Fruit fly (Drosophila melanogaster) whole organism, prepupa: ENCODE results near the gene CG11811.

Experiments used
- Blimp-1 ChIP-seq: fragments of 200-800 bp; sonication (Bioruptor generic); optimal IDR thresholded peaks from 3 replicates; lab custom pipeline; 2017; ENCODE audit warnings: missing biosample characterization, missing genetic modification characterization, mild to moderate bottlenecking, moderate library complexity, missing genetic modification reagents
- CG10631 ChIP-seq: fragments of 200-800 bp; sonication (Bioruptor generic); optimal IDR thresholded peaks from 2 replicates; lab custom pipeline; 2016; ENCODE audit warnings: missing biosample characterization, missing genetic modification characterization
- CG10669 ChIP-seq: fragments of 200-800 bp; sonication (Bioruptor generic); optimal IDR thresholded peaks from 3 replicates; lab custom pipeline; 2018; ENCODE audit warnings: missing biosample characterization, mild to moderate bottlenecking, missing genetic modification characterization, moderate library complexity
- CG11294 ChIP-seq: fragments of 200-800 bp; sonication (Bioruptor generic); IDR thresholded peaks from 2 replicates; pipeline ENCODE4 v1.3.6; 2022; ENCODE audit warnings: missing biosample characterization, missing genetic modification characterization
- CG11902 ChIP-seq: fragments of 200-800 bp; sonication (Bioruptor generic); optimal IDR thresholded peaks from 3 replicates; lab custom pipeline; 2016; ENCODE audit warnings: missing biosample characterization, missing genetic modification characterization
- CG15336 ChIP-seq: fragments of 200-800 bp; sonication (Bioruptor generic); IDR thresholded peaks from 2 replicates; pipeline ENCODE4 v1.3.6; 2022; ENCODE audit warnings: missing biosample characterization, missing genetic modification characterization
- CG3032 ChIP-seq: fragments of 200-800 bp; optimal IDR thresholded peaks from 2 replicates; lab custom pipeline; 2019; ENCODE audit warnings: missing biosample characterization, mild to moderate bottlenecking, missing genetic modification characterization, moderate library complexity
- CG32006 ChIP-seq: fragments of 200-800 bp; sonication (Bioruptor generic); optimal IDR thresholded peaks from 3 replicates; lab custom pipeline; 2017; ENCODE audit warnings: missing biosample characterization, mild to moderate bottlenecking, missing genetic modification characterization
- CG34406 ChIP-seq: fragments of 200-800 bp; sonication (Bioruptor generic); optimal IDR thresholded peaks from 3 replicates; lab custom pipeline; 2016; ENCODE audit warnings: missing biosample characterization, missing genetic modification characterization
- CG3919 ChIP-seq: fragments of 200-800 bp; sonication (Bioruptor generic); optimal IDR thresholded peaks from 3 replicates; lab custom pipeline; 2016; ENCODE audit warnings: missing biosample characterization, missing genetic modification characterization
- CG4318 ChIP-seq: fragments of 200-800 bp; sonication (Bioruptor generic); optimal IDR thresholded peaks from 3 replicates; lab custom pipeline; 2017; ENCODE audit warnings: missing biosample characterization, mild to moderate bottlenecking, missing genetic modification characterization
- CG6276 ChIP-seq: fragments of 200-800 bp; sonication (Bioruptor generic); optimal IDR thresholded peaks from 2 replicates; lab custom pipeline; 2017; ENCODE audit warnings: missing biosample characterization, mild to moderate bottlenecking, missing genetic modification characterization
- CG6808 ChIP-seq: fragments of 200-800 bp; sonication (Bioruptor generic); optimal IDR thresholded peaks from 3 replicates; lab custom pipeline; 2017; ENCODE audit warnings: missing biosample characterization, missing genetic modification characterization, mild to moderate bottlenecking, moderate library complexity, missing genetic modification reagents
- CG6854 ChIP-seq: fragments of 200-800 bp; sonication (Bioruptor generic); optimal IDR thresholded peaks from 2 replicates; lab custom pipeline; 2017; ENCODE audit warnings: missing biosample characterization, mild to moderate bottlenecking, missing genetic modification characterization
- CG7368 ChIP-seq: fragments of 200-800 bp; sonication (Bioruptor generic); optimal IDR thresholded peaks from 3 replicates; lab custom pipeline; 2016; ENCODE audit warnings: missing biosample characterization, missing genetic modification characterization
- CG8119 ChIP-seq: fragments of 200-800 bp; sonication (Bioruptor generic); IDR thresholded peaks from 3 replicates; pipeline ENCODE4 v1.3.6; 2022; ENCODE audit warnings: missing biosample characterization, missing genetic modification characterization
- CG8319 ChIP-seq: fragments of 200-800 bp; sonication (Bioruptor generic); optimal IDR thresholded peaks from 3 replicates; lab custom pipeline; 2016; ENCODE audit warnings: missing biosample characterization, missing genetic modification characterization
- CG8632 ChIP-seq: fragments of 200-800 bp; sonication (Bioruptor generic); optimal IDR thresholded peaks from 3 replicates; lab custom pipeline; 2016; ENCODE audit warnings: missing biosample characterization, missing genetic modification characterization
- CG9139 ChIP-seq: fragments of 200-800 bp; sonication (Bioruptor generic); optimal IDR thresholded peaks from 3 replicates; lab custom pipeline; 2017; ENCODE audit warnings: missing biosample characterization, mild to moderate bottlenecking, missing genetic modification characterization
- Eip75B ChIP-seq: fragments of 200-800 bp; sonication (Bioruptor generic); optimal IDR thresholded peaks from 3 replicates; lab custom pipeline; 2016; ENCODE audit warnings: missing biosample characterization, missing genetic modification characterization
- Eip78C ChIP-seq: fragments of 200-800 bp; sonication (Bioruptor generic); peaks from one replicate; lab custom pipeline; 2016; ENCODE audit warnings: missing biosample characterization, missing genetic modification characterization
- Eip93F ChIP-seq: fragments of 200-800 bp; sonication (Bioruptor generic); optimal IDR thresholded peaks from 2 replicates; lab custom pipeline; 2016; ENCODE audit warnings: missing biosample characterization, mild to moderate bottlenecking, missing genetic modification characterization
- Ets21C ChIP-seq: fragments of 200-800 bp; sonication (Bioruptor generic); optimal IDR thresholded peaks from 3 replicates; lab custom pipeline; 2016; ENCODE audit warnings: missing biosample characterization, missing genetic modification characterization
- Ets96B ChIP-seq: fragments of 200-800 bp; optimal IDR thresholded peaks from 2 replicates; lab custom pipeline; 2019; ENCODE audit warnings: missing biosample characterization, mild to moderate bottlenecking, missing genetic modification characterization, moderate library complexity
- Gug ChIP-seq: fragments of 200-800 bp; sonication (Bioruptor generic); IDR thresholded peaks from 2 replicates; pipeline ENCODE4 v1.3.6; 2022; ENCODE audit warnings: missing biosample characterization, missing genetic modification characterization
- Hr39 ChIP-seq: fragments of 200-800 bp; sonication (Bioruptor generic); optimal IDR thresholded peaks from 2 replicates; lab custom pipeline; 2016; ENCODE audit warnings: missing biosample characterization, missing genetic modification characterization
- Hr4 ChIP-seq: fragments of 200-800 bp; sonication (Bioruptor generic); optimal IDR thresholded peaks from 3 replicates; lab custom pipeline; 2016; ENCODE audit warnings: missing biosample characterization, missing genetic modification characterization
- Lpt ChIP-seq: fragments of 200-800 bp; sonication (Bioruptor generic); optimal IDR thresholded peaks from 3 replicates; lab custom pipeline; 2016; ENCODE audit warnings: missing biosample characterization, missing genetic modification characterization
- Met ChIP-seq: fragments of 200-800 bp; sonication (Bioruptor generic); optimal IDR thresholded peaks from 3 replicates; lab custom pipeline; 2016; ENCODE audit warnings: missing biosample characterization, missing genetic modification characterization
- OdsH ChIP-seq: fragments of 200-800 bp; sonication (Bioruptor generic); optimal IDR thresholded peaks from 3 replicates; lab custom pipeline; 2016; ENCODE audit warnings: missing biosample characterization, missing genetic modification characterization
- Smox ChIP-seq: fragments of 200-800 bp; sonication (Bioruptor generic); optimal IDR thresholded peaks from 3 replicates; lab custom pipeline; 2016; ENCODE audit warnings: missing biosample characterization, missing genetic modification characterization
- Sox102F ChIP-seq: fragments of 200-800 bp; sonication (Bioruptor generic); optimal IDR thresholded peaks from 2 replicates; lab custom pipeline; 2016; ENCODE audit warnings: missing biosample characterization, mild to moderate bottlenecking, missing genetic modification characterization
- Sox14 ChIP-seq: fragments of 200-800 bp; sonication (Bioruptor generic); optimal IDR thresholded peaks from 3 replicates; lab custom pipeline; 2016; ENCODE audit warnings: missing biosample characterization, missing genetic modification characterization
- Sox15 ChIP-seq: fragments of 200-800 bp; sonication (Bioruptor generic); optimal IDR thresholded peaks from 3 replicates; lab custom pipeline; 2016; ENCODE audit warnings: missing biosample characterization, missing genetic modification characterization
- acj6 ChIP-seq: fragments of 200-800 bp; sonication (Bioruptor generic); optimal IDR thresholded peaks from 3 replicates; lab custom pipeline; 2016; ENCODE audit warnings: missing biosample characterization, missing genetic modification characterization
- cyc ChIP-seq: fragments of 200-800 bp; sonication (Bioruptor generic); optimal IDR thresholded peaks from 3 replicates; lab custom pipeline; 2016; ENCODE audit warnings: missing biosample characterization, missing genetic modification characterization
- dac ChIP-seq: fragments of 200-800 bp; sonication (Bioruptor generic); optimal IDR thresholded peaks from 2 replicates; lab custom pipeline; 2017; ENCODE audit warnings: missing biosample characterization, mild to moderate bottlenecking, missing genetic modification characterization
- dsx ChIP-seq: fragments of 200-800 bp; optimal IDR thresholded peaks from 3 replicates; lab custom pipeline; 2019; ENCODE audit warnings: missing biosample characterization, mild to moderate bottlenecking, missing genetic modification characterization, moderate library complexity; ENCODE audit not compliant: poor library complexity, severe bottlenecking
- esn ChIP-seq: fragments of 200-800 bp; sonication (Bioruptor generic); optimal IDR thresholded peaks from 2 replicates; lab custom pipeline; 2016; ENCODE audit warnings: missing biosample characterization, mild to moderate bottlenecking, missing genetic modification characterization, moderate library complexity
- fd85E ChIP-seq: fragments of 200-800 bp; sonication (Bioruptor generic); optimal IDR thresholded peaks from 3 replicates; lab custom pipeline; 2016; ENCODE audit warnings: missing biosample characterization, missing genetic modification characterization
- fkh ChIP-seq: fragments of 200-800 bp; sonication (Bioruptor generic); optimal IDR thresholded peaks from 3 replicates; lab custom pipeline; 2017; ENCODE audit warnings: missing biosample characterization, mild to moderate bottlenecking, missing genetic modification characterization, moderate library complexity
- lz ChIP-seq: fragments of 200-800 bp; sonication (Bioruptor generic); optimal IDR thresholded peaks from 3 replicates; lab custom pipeline; 2016; ENCODE audit warnings: missing biosample characterization, missing genetic modification characterization
- net ChIP-seq: fragments of 200-800 bp; sonication (Bioruptor generic); optimal IDR thresholded peaks from 3 replicates; lab custom pipeline; 2016; ENCODE audit warnings: missing biosample characterization, missing genetic modification characterization
- pdm3 ChIP-seq: fragments of 200-800 bp; sonication (Bioruptor generic); optimal IDR thresholded peaks from 3 replicates; lab custom pipeline; 2016; ENCODE audit warnings: missing biosample characterization, missing genetic modification characterization
- salr ChIP-seq, 2 experiments: fragments of 200-800 bp; sonication (Bioruptor generic); optimal IDR thresholded peaks; 3 replicates each; lab custom pipeline; 2016 to 2018; ENCODE audit warnings: missing biosample characterization in 2 of 2, missing genetic modification characterization in 2 of 2, mild to moderate bottlenecking in 1 of 2
- spab ChIP-seq: fragments of 200-800 bp; sonication (Bioruptor generic); optimal IDR thresholded peaks from 2 replicates; lab custom pipeline; 2017; ENCODE audit warnings: missing biosample characterization, mild to moderate bottlenecking, missing genetic modification characterization, missing genetic modification reagents
- vri ChIP-seq: fragments of 200-800 bp; sonication (Bioruptor generic); optimal IDR thresholded peaks from 3 replicates; lab custom pipeline; 2016; ENCODE audit warnings: missing biosample characterization, mild to moderate bottlenecking, missing genetic modification characterization

CG11811 gene

DNA sequence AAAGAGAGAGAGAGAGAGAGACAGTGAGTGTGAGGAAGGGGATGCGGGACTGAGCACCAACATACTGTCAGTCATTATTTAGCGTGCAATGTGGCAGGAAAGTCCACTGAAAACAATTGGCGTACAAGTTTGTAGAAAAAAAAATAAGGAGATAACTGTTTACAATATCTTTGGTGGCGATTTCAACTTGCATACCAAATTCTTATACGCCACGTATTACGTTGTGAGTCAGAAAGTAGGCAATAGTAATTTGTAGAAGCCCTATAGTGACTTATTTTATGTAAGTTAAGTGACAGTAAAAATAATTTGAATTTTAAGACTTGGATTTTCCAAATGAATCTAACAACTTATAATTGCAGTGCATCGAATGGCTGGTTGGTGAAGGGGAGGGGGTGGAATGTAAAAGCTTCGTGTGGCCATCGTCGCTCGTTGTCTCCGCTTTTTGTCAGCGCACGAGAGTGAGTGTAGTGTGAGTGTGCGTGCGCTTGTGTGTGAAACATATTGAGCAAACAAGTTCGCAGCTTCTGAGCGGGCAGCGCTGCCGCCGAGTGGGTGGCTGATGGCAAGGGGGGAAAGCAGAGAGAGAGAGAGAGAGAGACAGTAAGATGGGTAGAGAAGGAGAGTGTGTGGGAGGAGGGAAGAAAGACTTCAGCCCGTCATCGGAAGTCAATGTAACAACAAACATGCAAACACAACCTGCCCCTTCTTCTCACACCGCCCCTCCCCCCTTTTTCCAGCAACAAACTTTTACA is 49.0 kb downstream of the CG11811 start (continued):
- TF ChIP-seq CG8632 (GFP tag; lab: Kevin White, UChicago) (peak; percentile 89), CG11902 (GFP tag; lab: Kevin White, UChicago) (peak; percentile 97), CG10669 (GFP tag; lab: Kevin White, UChicago) (peak; percentile 97), Eip78C (GFP tag; lab: Kevin White, UChicago) (peak; percentile 98), CG10631 (peak; percentile 96), Ets96B (peak; percentile 93), Smox (peak; percentile 93), CG34406 (GFP tag; lab: Kevin White, UChicago) (peak; percentile 91), dsx (GFP tag; lab: Kevin White, UChicago) (peak; percentile 63), vri (GFP tag; lab: Kevin White, UChicago) (peak; percentile 84), Sox15 (GFP tag; lab: Kevin White, UChicago) (peak; percentile 89), CG6854 (GFP tag; lab: Kevin White, UChicago) (peak; percentile 68), Lpt (GFP tag; lab: Kevin White, UChicago) (peak; percentile 94), Blimp-1 (GFP tag; lab: Kevin White, UChicago) (peak; percentile 87), Ets21C (peak; percentile 91), spab (peak; percentile 90), fd85E (GFP tag; lab: Kevin White, UChicago) (peak; percentile 92), CG32006 (peak; percentile 96), esn (peak; percentile 96), Sox102F (peak; percentile 94), Sox14 (GFP tag; lab: Kevin White, UChicago) (peak; percentile 94), CG6808 (GFP tag; lab: Kevin White, UChicago) (peak; percentile 94), dac (GFP tag; lab: Kevin White, UChicago) (peak; percentile 78), CG3919 (GFP tag; lab: Kevin White, UChicago) (peak; percentile 98), lz (GFP tag; lab: Kevin White, UChicago) (peak; percentile 96), Met (peak; percentile 95), Hr4 (GFP tag; lab: Kevin White, UChicago) (peak; percentile 95), Gug (GFP tag; lab: Robert Waterston, UW) (peak; percentile 88), pdm3 (GFP tag; lab: Kevin White, UChicago) (peak; percentile 94), Hr39 (GFP tag; lab: Kevin White, UChicago) (peak; percentile 93), CG6276 (GFP tag; lab: Kevin White, UChicago) (peak; percentile 88), OdsH (GFP tag; lab: Kevin White, UChicago) (peak; percentile 93), salr (GFP tag; optimal IDR thresholded peaks at IDR 0.05; lab: Kevin White, UChicago) (peak; percentile 64 to 94), CG15336 (no peak; the same call in none of the 2 replicates), fkh (peak; percentile 92)

DNA sequence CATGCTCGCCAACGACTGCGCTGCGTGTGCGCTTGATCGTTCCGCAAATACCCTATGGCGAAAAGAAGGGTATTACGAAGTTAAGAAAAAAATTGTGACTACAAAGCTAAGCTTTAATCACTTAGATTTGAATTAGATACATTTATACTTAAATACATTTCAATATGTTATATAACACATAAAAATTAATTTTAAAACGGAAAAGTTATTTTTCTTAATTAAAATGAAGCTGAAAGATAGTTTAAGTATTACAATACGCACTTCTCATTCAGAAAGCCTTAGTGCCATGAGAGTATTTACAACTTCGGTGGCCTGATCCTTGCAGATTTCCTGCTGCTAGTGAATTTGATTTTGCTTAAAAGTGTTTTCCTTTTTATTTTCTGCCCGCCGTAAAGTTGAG is 49.9 kb downstream of the CG11811 start:
- TF ChIP-seq CG3919 (GFP tag; lab: Kevin White, UChicago) (peak; percentile 31), CG6808 (GFP tag; lab: Kevin White, UChicago) (peak; percentile 47), esn (peak; percentile 59), Eip75B (GFP tag; lab: Kevin White, UChicago) (no peak), fd85E (GFP tag; lab: Kevin White, UChicago) (no peak), pdm3 (GFP tag; lab: Kevin White, UChicago) (peak; percentile 53), CG3032 (tag; lab: Kevin White, UChicago) (peak; percentile 71), net (GFP tag; lab: Kevin White, UChicago) (peak; percentile 44), CG8319 (no peak), Met (peak; percentile 37), CG7368 (no peak), Hr39 (GFP tag; lab: Kevin White, UChicago) (peak; percentile 43), acj6 (GFP tag; lab: Kevin White, UChicago) (peak; percentile 61), Smox (peak; percentile 41), Gug (GFP tag; lab: Robert Waterston, UW) (peak; percentile 8; the same call in 1 of the 2 replicates), Lpt (GFP tag; lab: Kevin White, UChicago) (no peak), CG4318 (GFP tag; lab: Kevin White, UChicago) (peak; percentile 73), cyc (peak; percentile 23), CG9139 (GFP tag; lab: Kevin White, UChicago) (no peak), CG11902 (GFP tag; lab: Kevin White, UChicago) (peak; percentile 15), dac (GFP tag; lab: Kevin White, UChicago) (peak; percentile 35), Eip93F (peak; percentile 16), CG11294 (GFP tag; lab: Robert Waterston, UW) (no peak; the same call in 1 of the 2 replicates), CG10631 (peak; percentile 78), spab (peak; percentile 62), CG6854 (GFP tag; lab: Kevin White, UChicago) (no peak), CG8119 (peak; percentile 57)
